Fruit fly (Drosophila melanogaster) whole organism, embryonic: ENCODE measurements around the gene Gr98b.

Source experiments
- Bdp1 ChIP-seq: fragments of 200-800 bp; sonication (Bioruptor generic); optimal IDR thresholded peaks from 3 replicates; lab custom pipeline; 2016; ENCODE audit warnings: missing biosample characterization, missing genetic modification characterization
- CG11085 ChIP-seq: fragments of 200-800 bp; sonication (Bioruptor generic); IDR thresholded peaks from 2 replicates; pipeline ENCODE4 v1.3.6; 2022; ENCODE audit warnings: missing biosample characterization, missing genetic modification characterization
- CG12104 ChIP-seq: fragments of 200-800 bp; sonication (Bioruptor generic); optimal IDR thresholded peaks from 3 replicates; lab custom pipeline; 2016; ENCODE audit warnings: missing biosample characterization, missing genetic modification characterization
- CG13775 ChIP-seq: fragments of 200-800 bp; sonication (Bioruptor generic); optimal IDR thresholded peaks from 3 replicates; lab custom pipeline; 2017; ENCODE audit warnings: missing biosample characterization, mild to moderate bottlenecking, missing genetic modification characterization
- CG14667 ChIP-seq: fragments of 200-800 bp; sonication (Bioruptor generic); IDR thresholded peaks from 2 replicates; pipeline ENCODE4 v1.3.6; 2022; ENCODE audit warnings: missing biosample characterization, missing genetic modification characterization
- CG15514 ChIP-seq: fragments of 200-800 bp; sonication (Bioruptor generic); optimal IDR thresholded peaks from 3 replicates; lab custom pipeline; 2017; ENCODE audit warnings: missing biosample characterization, missing genetic modification characterization, mild to moderate bottlenecking, moderate library complexity, missing genetic modification reagents
- CG1603 ChIP-seq: fragments of 200-800 bp; sonication (Bioruptor generic); optimal IDR thresholded peaks from 2 replicates; lab custom pipeline; 2019; ENCODE audit warnings: missing biosample characterization, mild to moderate bottlenecking, missing genetic modification characterization, moderate library complexity
- CG17328 ChIP-seq: fragments of 200-800 bp; sonication (Bioruptor generic); IDR thresholded peaks from 2 replicates; pipeline ENCODE4 v1.3.6; 2022; ENCODE audit warnings: missing biosample characterization, missing genetic modification characterization
- CG17359 ChIP-seq: fragments of 200-800 bp; sonication (Bioruptor generic); optimal IDR thresholded peaks from 3 replicates; lab custom pipeline; 2018; ENCODE audit warnings: missing biosample characterization, mild to moderate bottlenecking, missing genetic modification characterization, moderate library complexity
- CG2129 ChIP-seq: fragments of 200-800 bp; sonication (Bioruptor generic); IDR thresholded peaks from 2 replicates; pipeline ENCODE4 v1.3.6; 2022; ENCODE audit warnings: missing biosample characterization, missing genetic modification characterization; ENCODE audit not compliant: partially characterized antibody
- CG31365 ChIP-seq: fragments of 200-800 bp; sonication (Bioruptor generic); optimal IDR thresholded peaks from 2 replicates; lab custom pipeline; 2018; ENCODE audit warnings: missing biosample characterization, mild to moderate bottlenecking, missing genetic modification characterization
- CG33213 ChIP-seq: fragments of 200-800 bp; sonication (Bioruptor generic); optimal IDR thresholded peaks from 3 replicates; lab custom pipeline; 2016; ENCODE audit warnings: missing biosample characterization, missing genetic modification characterization
- CG4328 ChIP-seq: fragments of 200-800 bp; sonication (Bioruptor generic); optimal IDR thresholded peaks from 3 replicates; lab custom pipeline; 2017; ENCODE audit warnings: missing biosample characterization, missing genetic modification reagents, missing genetic modification characterization
- CG4424 ChIP-seq: fragments of 200-800 bp; sonication (Bioruptor generic); optimal IDR thresholded peaks from 3 replicates; lab custom pipeline; 2016; ENCODE audit warnings: missing biosample characterization, missing genetic modification characterization
- CG6254 ChIP-seq: fragments of 200-800 bp; sonication (Bioruptor generic); optimal IDR thresholded peaks from 3 replicates; lab custom pipeline; 2017; ENCODE audit warnings: mild to moderate bottlenecking, missing biosample characterization, missing genetic modification reagents, missing genetic modification characterization
- CG6654 ChIP-seq: fragments of 200-800 bp; sonication (Bioruptor generic); optimal IDR thresholded peaks from 2 replicates; lab custom pipeline; 2017; ENCODE audit warnings: missing biosample characterization, mild to moderate bottlenecking, missing genetic modification characterization
- CG7271 ChIP-seq: fragments of 200-800 bp; sonication (Bioruptor generic); optimal IDR thresholded peaks from 2 replicates; lab custom pipeline; 2018; ENCODE audit warnings: missing biosample characterization, mild to moderate bottlenecking, missing genetic modification characterization, moderate library complexity
- CG8290 ChIP-seq, 3 experiments: fragments of 200-800 bp; sonication (Bioruptor generic); optimal IDR thresholded peaks; 2 replicates each; lab custom pipeline; 2016 to 2019; ENCODE audit warnings: missing biosample characterization in 3 of 3, missing genetic modification characterization in 3 of 3, mild to moderate bottlenecking in 2 of 3, moderate library complexity in 1 of 3
- CG8765 ChIP-seq: fragments of 200-800 bp; sonication (Bioruptor generic); IDR thresholded peaks from 2 replicates; pipeline ENCODE4 v1.3.6; 2022; ENCODE audit warnings: missing biosample characterization, missing genetic modification characterization
- CoRest ChIP-seq: fragments of 200-800 bp; sonication (Bioruptor generic); optimal IDR thresholded peaks from 3 replicates; lab custom pipeline; 2018; ENCODE audit warnings: missing biosample characterization, mild to moderate bottlenecking, missing genetic modification characterization, moderate library complexity
- Dp ChIP-seq: fragments of 200-800 bp; sonication (Bioruptor generic); optimal IDR thresholded peaks from 2 replicates; lab custom pipeline; 2018; ENCODE audit warnings: missing biosample characterization, mild to moderate bottlenecking, missing genetic modification characterization, moderate library complexity
- Dref ChIP-seq: fragments of 200-800 bp; sonication (Bioruptor generic); IDR thresholded peaks from 2 replicates; pipeline ENCODE4 v1.3.6; 2022; ENCODE audit warnings: missing biosample characterization, missing genetic modification characterization
- Fer1 ChIP-seq: fragments of 200-800 bp; sonication (Bioruptor generic); optimal IDR thresholded peaks from 2 replicates; lab custom pipeline; 2017; ENCODE audit warnings: missing biosample characterization, mild to moderate bottlenecking, missing genetic modification characterization
- Fer2 ChIP-seq: fragments of 200-800 bp; sonication (Bioruptor generic); optimal IDR thresholded peaks from 2 replicates; lab custom pipeline; 2018; ENCODE audit warnings: missing biosample characterization, mild to moderate bottlenecking, missing genetic modification characterization, moderate library complexity
- Hmr ChIP-seq: fragments of 200-800 bp; sonication (Bioruptor generic); optimal IDR thresholded peaks from 3 replicates; lab custom pipeline; 2017; ENCODE audit warnings: mild to moderate bottlenecking, missing biosample characterization, missing genetic modification reagents, missing genetic modification characterization
- Kr ChIP-seq: fragments of 200-800 bp; sonication (Bioruptor generic); optimal IDR thresholded peaks from 2 replicates; lab custom pipeline; 2017; ENCODE audit warnings: missing biosample characterization, mild to moderate bottlenecking, missing genetic modification characterization
- NC2α ChIP-seq: fragments of 200-800 bp; sonication (Bioruptor generic); optimal IDR thresholded peaks from 2 replicates; lab custom pipeline; 2016; ENCODE audit warnings: missing biosample characterization, missing genetic modification characterization
- Oli ChIP-seq: fragments of 200-800 bp; sonication (Bioruptor generic); optimal IDR thresholded peaks from 2 replicates; lab custom pipeline; 2018; ENCODE audit warnings: missing biosample characterization, mild to moderate bottlenecking, missing genetic modification characterization, moderate library complexity
- amos ChIP-seq: fragments of 200-800 bp; sonication (Bioruptor generic); IDR thresholded peaks from 2 replicates; pipeline ENCODE4 v1.3.6; 2022; ENCODE audit warnings: missing biosample characterization, missing genetic modification characterization; ENCODE audit not compliant: partially characterized antibody
- chn ChIP-seq: fragments of 200-800 bp; sonication (Bioruptor generic); optimal IDR thresholded peaks from 2 replicates; lab custom pipeline; 2016; ENCODE audit warnings: missing biosample characterization, missing genetic modification characterization
- croc ChIP-seq: fragments of 200-800 bp; sonication (Bioruptor generic); conservative IDR thresholded peaks from 3 replicates; pipeline ENCODE4 v1.3.6; 2022; ENCODE audit warnings: missing biosample characterization, missing genetic modification characterization
- da ChIP-seq: fragments of 200-800 bp; sonication (Bioruptor generic); optimal IDR thresholded peaks from 2 replicates; lab custom pipeline; 2016; ENCODE audit warnings: missing biosample characterization, missing genetic modification characterization
- dpn ChIP-seq, 2 experiments: fragments of 200-800 bp; sonication (Bioruptor generic); optimal IDR thresholded peaks; 3 replicates each; lab custom pipeline; 2016; ENCODE audit warnings: missing biosample characterization in 2 of 2, missing genetic modification characterization in 2 of 2
- esg ChIP-seq: fragments of 200-800 bp; sonication (Bioruptor generic); conservative IDR thresholded peaks from 2 replicates; pipeline ENCODE4 v1.3.6; 2022; ENCODE audit warnings: missing biosample characterization, missing genetic modification characterization
- exex ChIP-seq: fragments of 200-800 bp; sonication (Bioruptor generic); optimal IDR thresholded peaks from 4 replicates; lab custom pipeline; 2018; ENCODE audit warnings: missing biosample characterization, mild to moderate bottlenecking, missing genetic modification characterization, moderate library complexity
- gem ChIP-seq: fragments of 200-800 bp; sonication (Bioruptor generic); optimal IDR thresholded peaks from 2 replicates; lab custom pipeline; 2019; ENCODE audit warnings: missing biosample characterization, mild to moderate bottlenecking, missing genetic modification characterization, moderate library complexity
- gsb-n ChIP-seq: fragments of 200-800 bp; sonication (Bioruptor generic); optimal IDR thresholded peaks from 3 replicates; lab custom pipeline; 2018; ENCODE audit warnings: missing biosample characterization, mild to moderate bottlenecking, missing genetic modification characterization
- luna ChIP-seq: fragments of 200-800 bp; sonication (Bioruptor generic); optimal IDR thresholded peaks from 2 replicates; lab custom pipeline; 2016; ENCODE audit warnings: missing biosample characterization, missing genetic modification characterization
- mld ChIP-seq: fragments of 200-800 bp; sonication (Bioruptor generic); IDR thresholded peaks from 3 replicates; pipeline ENCODE4 v1.3.6; 2022; ENCODE audit warnings: missing biosample characterization, missing genetic modification characterization; ENCODE audit not compliant: partially characterized antibody
- onecut ChIP-seq: fragments of 200-800 bp; sonication (Bioruptor generic); IDR thresholded peaks from 2 replicates; pipeline ENCODE4 v1.3.6; 2022; ENCODE audit warnings: missing biosample characterization, missing genetic modification characterization
- otp ChIP-seq: fragments of 200-800 bp; sonication (Bioruptor generic); IDR thresholded peaks from 3 replicates; pipeline ENCODE4, ENCODE4 v1.3.6; 2022; ENCODE audit warnings: missing biosample characterization, missing genetic modification characterization
- pfk ChIP-seq: fragments of 200-800 bp; sonication (Bioruptor generic); optimal IDR thresholded peaks from 2 replicates; lab custom pipeline; 2018; ENCODE audit warnings: missing biosample characterization, mild to moderate bottlenecking, missing genetic modification characterization, moderate library complexity
- pnt ChIP-seq: fragments of 200-800 bp; sonication (Bioruptor generic); optimal IDR thresholded peaks from 3 replicates; lab custom pipeline; 2016; ENCODE audit warnings: missing biosample characterization, missing genetic modification characterization
- prd ChIP-seq, 3 experiments: fragments of >200 bp in 2 of 3; fragments of 200-800 bp in 1 of 3; sonication (Bioruptor generic) in 1 of 3; optimal IDR thresholded peaks in 2 of 3; IDR thresholded peaks in 1 of 3; 2 replicates in 2 of 3; 3 replicates in 1 of 3; pipeline versions ENCODE4 v1.3.6 to Lab custom; 2017 to 2022; ENCODE audit warnings: missing biosample characterization in 1 of 3, missing genetic modification characterization in 1 of 3
- seq ChIP-seq: fragments of 200-800 bp; sonication (Bioruptor generic); IDR thresholded peaks from 2 replicates; pipeline ENCODE4 v1.3.6; 2022; ENCODE audit warnings: missing biosample characterization, missing genetic modification characterization
- sr ChIP-seq: fragments of 200-800 bp; sonication (Bioruptor generic); IDR thresholded peaks from 3 replicates; pipeline ENCODE4 v1.3.6; 2022; ENCODE audit warnings: missing biosample characterization, missing genetic modification characterization
- trem ChIP-seq: fragments of 200-800 bp; optimal IDR thresholded peaks from 3 replicates; lab custom pipeline; 2019; ENCODE audit warnings: missing biosample characterization, mild to moderate bottlenecking, missing genetic modification characterization, moderate library complexity
- unc-4 ChIP-seq: fragments of 200-800 bp; sonication (Bioruptor generic); IDR thresholded peaks from 2 replicates; pipeline ENCODE4 v1.3.6; 2022; ENCODE audit warnings: missing biosample characterization, missing genetic modification characterization; ENCODE audit not compliant: partially characterized antibody
- z ChIP-seq: fragments of 200-800 bp; sonication (Bioruptor generic); IDR thresholded peaks from 3 replicates; pipeline ENCODE4 v1.3.6; 2022; ENCODE audit warnings: missing biosample characterization, missing genetic modification characterization
- zfh1 ChIP-seq: fragments of 200-800 bp; sonication (Bioruptor generic); IDR thresholded peaks from 3 replicates; pipeline ENCODE4 v1.3.6; 2022; ENCODE audit warnings: missing biosample characterization, missing genetic modification characterization

Gr98b gene

dm6 chr3R:27547378-27547949, 5.2 kb downstream of the Gr98b start (continued):
- TF ChIP-seq gsb-n (tag; lab: Kevin White, UChicago) (no peak), CG2129 (no peak), luna (GFP tag; lab: Kevin White, UChicago) (no peak), CG7271 (tag; lab: Kevin White, UChicago) (no peak), Oli (tag; lab: Kevin White, UChicago) (no peak), CG17328 (GFP tag; lab: Robert Waterston, UW) (no peak), Hmr (GFP tag; lab: Kevin White, UChicago) (no peak), CG8290 (GFP tag; optimal IDR thresholded peaks at IDR 0.05; lab: Kevin White, UChicago) (no peak), CG8290 (tag; optimal IDR thresholded peaks at IDR 0.05; lab: Kevin White, UChicago) (no peak), Fer1 (no peak), sr (GFP tag; lab: Robert Waterston, UW) (no peak), zfh1 (GFP tag; lab: Robert Waterston, UW) (no peak), CG14667 (GFP tag; lab: Robert Waterston, UW) (no peak), CG8765 (GFP tag; lab: Robert Waterston, UW) (no peak), CG17359 (no peak), CG4328 (GFP tag; lab: Kevin White, UChicago) (no peak), onecut (GFP tag; lab: Robert Waterston, UW) (no peak), CG12104 (no peak), CG13775 (no peak), Dp (GFP tag; lab: Kevin White, UChicago) (no peak), CG31365 (tag; lab: Kevin White, UChicago) (no peak), Dref (no peak), pfk (GFP tag; lab: Kevin White, UChicago) (no peak), CG1603 (tag; lab: Kevin White, UChicago) (no peak), CG33213 (no peak), z (GFP tag; lab: Robert Waterston, UW) (no peak), CG4424 (no peak), croc (no peak), CoRest (tag; lab: Kevin White, UChicago) (no peak), gem (tag; lab: Kevin White, UChicago) (no peak), Fer2 (no peak), exex (tag; lab: Kevin White, UChicago) (no peak), dpn (GFP tag; optimal IDR thresholded peaks at IDR 0.05; lab: Kevin White, UChicago) (no peak), CG6254 (no peak), NC2α (GFP tag; lab: Kevin White, UChicago) (no peak), mld (GFP tag; lab: Robert Waterston, UW) (no peak), CG15514 (GFP tag; lab: Kevin White, UChicago) (no peak), unc-4 (GFP tag; lab: Robert Waterston, UW) (no peak), prd (optimal IDR thresholded peaks at IDR 0.05; lab: Kevin White, UChicago) (no peak), prd (GFP tag; IDR thresholded peaks at IDR 0.05; lab: Robert Waterston, UW) (0 out of 3 replicates have a peak, but pooled peaks have one; percentile 6), Kr (GFP tag; lab: Kevin White, UChicago) (no peak), CG6654 (GFP tag; lab: Kevin White, UChicago) (no peak), chn (GFP tag; lab: Kevin White, UChicago) (no peak), da (GFP tag; lab: Kevin White, UChicago) (no peak), trem (tag; lab: Kevin White, UChicago) (peak; percentile 1), Bdp1 (GFP tag; lab: Kevin White, UChicago) (no peak), seq (no peak), esg (GFP tag; lab: Robert Waterston, UW) (no peak), otp (no peak), amos (GFP tag; lab: Robert Waterston, UW) (peak; percentile 69), pnt (GFP tag; lab: Kevin White, UChicago) (no peak), CG11085 (GFP tag; lab: Robert Waterston, UW) (no peak)
